Worm (Caenorhabditis elegans): ENCODE measurements around the gene rab-14.

rab-14 gene

DNA sequence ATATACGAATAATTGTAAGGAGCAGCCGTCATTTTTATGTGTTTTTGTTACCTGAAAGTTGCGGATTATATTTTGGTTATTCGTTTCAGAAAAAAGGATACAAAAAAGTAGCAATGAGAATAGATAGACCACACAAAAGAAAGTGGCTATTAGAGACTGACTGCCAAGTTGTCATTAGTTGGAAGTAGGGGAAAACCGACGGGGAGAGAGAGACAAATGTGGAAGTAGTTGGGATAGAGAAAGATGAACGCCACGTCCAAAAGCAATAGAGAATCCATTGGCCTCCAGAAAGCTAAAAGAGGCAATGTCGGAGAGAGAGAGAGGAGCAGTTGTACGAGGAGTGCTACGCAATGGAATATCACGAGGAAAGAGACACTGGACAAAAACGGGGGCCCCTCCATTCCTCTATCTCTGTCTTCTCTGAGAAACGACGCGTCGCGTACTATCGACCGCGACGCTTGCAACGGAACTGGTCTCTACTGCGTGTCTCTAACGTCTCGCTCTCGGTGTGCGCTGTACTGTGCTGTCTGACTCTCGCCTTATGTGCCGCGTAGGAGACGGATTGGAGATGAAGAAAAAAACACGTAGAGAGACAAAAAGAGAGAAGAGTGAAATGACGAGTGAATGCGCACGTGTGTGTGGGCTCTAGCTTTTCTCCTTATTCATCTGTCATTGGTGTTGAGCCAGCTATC, at the start of gene rab-14:
rab-14 (minus strand) TSS at position 51 of the 692 bp plus-strand sequence.
- TF ChIP-seq ceh-9 (tag; optimal IDR thresholded peaks at IDR 0.05) (no peak), elt-1 (tag; optimal IDR thresholded peaks at IDR 0.05) (peak; percentile 6), eor-1 (tag; optimal IDR thresholded peaks at IDR 0.05) (no peak), pqm-1 (tag; optimal IDR thresholded peaks at IDR 0.05) (no peak), nhr-25 (tag; optimal IDR thresholded peaks at IDR 0.05) (peak; percentile 48), ama-1 (optimal IDR thresholded peaks at IDR 0.05) (peak; percentile 37), ceh-82 (tag; optimal IDR thresholded peaks at IDR 0.05) (no peak), nhr-23 (tag; optimal IDR thresholded peaks at IDR 0.05) (peak; percentile 86), egl-27 (tag; optimal IDR thresholded peaks at IDR 0.05) (peak; percentile 54), unc-62 (GFP tag; optimal IDR thresholded peaks at IDR 0.05) (peak; percentile 62), nhr-237 (tag; optimal IDR thresholded peaks at IDR 0.05) (no peak), daf-12 (tag; optimal IDR thresholded peaks at IDR 0.05) (no peak), nfya-1 (tag; optimal IDR thresholded peaks at IDR 0.05; ENCODE audit: insufficient read depth) (peak; percentile 84), nhr-77 (tag; optimal IDR thresholded peaks at IDR 0.05) (no peak), nhr-11 (tag; optimal IDR thresholded peaks at IDR 0.05) (no peak), nhr-12 (tag; optimal IDR thresholded peaks at IDR 0.05) (no peak), ZK546.5 (tag; optimal IDR thresholded peaks at IDR 0.05) (no peak), elt-3 (tag; optimal IDR thresholded peaks at IDR 0.05) (no peak), nhr-43 (tag; optimal IDR thresholded peaks at IDR 0.05; ENCODE audit: poor library complexity, severe bottlenecking) (no peak), lin-15B (tag; optimal IDR thresholded peaks at IDR 0.05) (peak; percentile 45), fos-1 (tag; optimal IDR thresholded peaks at IDR 0.05) (no peak), zag-1 (tag; optimal IDR thresholded peaks at IDR 0.05) (peak; percentile 32), ceh-16 (tag; optimal IDR thresholded peaks at IDR 0.05) (no peak), fkh-2 (tag; optimal IDR thresholded peaks at IDR 0.05) (no peak), lin-39 (tag; optimal IDR thresholded peaks at IDR 0.05) (peak; percentile 91), ceh-28 (tag; optimal IDR thresholded peaks at IDR 0.05) (peak; percentile 54), hmg-11 (tag; optimal IDR thresholded peaks at IDR 0.05) (peak; percentile 73), ztf-11 (tag; optimal IDR thresholded peaks at IDR 0.05) (no peak), pha-4 (tag; optimal IDR thresholded peaks at IDR 0.05) (peak; percentile 36), elt-2 (tag; optimal IDR thresholded peaks at IDR 0.05) (no peak), tbx-2 (tag; optimal IDR thresholded peaks at IDR 0.05) (peak; percentile 16), jun-1 (tag; optimal IDR thresholded peaks at IDR 0.05) (peak; percentile 28), fkh-10 (GFP tag; optimal IDR thresholded peaks at IDR 0.05) (peak; percentile 61), lsy-12 (tag; optimal IDR thresholded peaks at IDR 0.05) (peak; percentile 62), R02D3.7 (tag; optimal IDR thresholded peaks at IDR 0.05) (peak; percentile 49), mdl-1 (tag; optimal IDR thresholded peaks at IDR 0.05) (peak; percentile 93), mml-1 (tag; optimal IDR thresholded peaks at IDR 0.05) (no peak), ztf-4 (tag; optimal IDR thresholded peaks at IDR 0.05) (no peak), nhr-76 (tag; optimal IDR thresholded peaks at IDR 0.05) (no peak), aly-2 (tag; optimal IDR thresholded peaks at IDR 0.05) (no peak), sea-2 (GFP tag; optimal IDR thresholded peaks at IDR 0.05) (no peak), snpc-4 (tag; optimal IDR thresholded peaks at IDR 0.05) (peak; percentile 35), skn-1 (tag; optimal IDR thresholded peaks at IDR 0.05) (peak; percentile 13), unc-39 (tag; optimal IDR thresholded peaks at IDR 0.05) (no peak), egl-5 (tag; optimal IDR thresholded peaks at IDR 0.05) (peak; percentile 47), nhr-28 (tag; optimal IDR thresholded peaks at IDR 0.05) (no peak), nhr-67 (tag; optimal IDR thresholded peaks at IDR 0.05) (no peak)
